Fruit fly (Drosophila melanogaster): Measurements from ENCODE around the gene Cow.

DNA sequence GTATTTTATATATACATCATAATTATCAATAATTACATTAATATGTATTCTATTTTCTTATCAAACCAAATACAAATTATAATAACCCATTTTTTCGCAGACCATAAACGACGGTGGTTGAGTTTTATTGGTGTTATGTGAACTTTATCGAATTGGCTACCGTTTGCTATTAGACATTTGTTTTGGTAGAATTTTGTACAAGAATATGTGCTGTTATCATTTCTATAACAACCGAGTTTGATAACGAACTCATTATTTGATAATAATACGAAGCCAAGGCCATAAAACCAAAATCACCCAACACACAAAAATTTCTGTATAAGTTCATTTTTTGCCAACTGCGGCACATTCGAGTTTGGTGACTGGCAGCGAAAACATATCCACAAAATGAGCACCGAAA is 17.2 kb downstream of the Cow start, which contains the start of gene CG17109:
- no peak for TF ChIP-seq Ets98B (GFP tag; IDR thresholded peaks at IDR 0.05)
- TF ChIP-seq CG14655 (GFP tag; optimal IDR thresholded peaks at IDR 0.05), result no peak
- TF ChIP-seq Pif1B (GFP tag; optimal IDR thresholded peaks at IDR 0.05), result no peak
- TF ChIP-seq CG13204 (GFP tag; optimal IDR thresholded peaks at IDR 0.05), result no peak

All from whole organism, pupa.